Fruit fly (Drosophila melanogaster): ENCODE measurements around the gene SdicA.

SdicA gene

DNA sequence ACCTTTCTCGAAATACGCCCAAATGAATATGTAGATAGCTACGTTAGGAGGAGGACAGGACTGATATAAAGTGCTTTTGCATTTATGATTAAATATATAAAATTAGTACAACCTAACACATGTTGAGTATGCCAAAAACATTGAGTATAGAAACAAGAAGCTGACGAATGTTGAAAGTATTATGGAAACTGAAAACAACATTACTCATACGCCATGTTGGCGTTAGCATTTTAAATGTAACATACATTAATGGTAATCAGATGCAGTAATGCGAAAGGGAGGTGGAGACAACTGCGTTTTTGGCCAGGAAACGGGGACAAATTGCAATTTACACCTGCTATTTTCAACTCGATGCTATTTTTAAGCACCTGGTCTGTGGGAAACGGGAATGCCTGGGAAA is 43.2 kb downstream of the SdicA start:
- no peak for TF ChIP-seq CG14711 (tag; optimal IDR thresholded peaks at IDR 0.05)
- TF ChIP-seq CG5204 (GFP tag; optimal IDR thresholded peaks at IDR 0.05) = no peak
- TF ChIP-seq bab1 (GFP tag; optimal IDR thresholded peaks at IDR 0.05) = no peak
- no peak for TF ChIP-seq cnc (optimal IDR thresholded peaks at IDR 0.05)
- no peak for TF ChIP-seq cic (GFP tag; optimal IDR thresholded peaks at IDR 0.05)
- no peak for TF ChIP-seq Hr96 (GFP tag; optimal IDR thresholded peaks at IDR 0.05)
- no peak for TF ChIP-seq CG33017 (tag; optimal IDR thresholded peaks at IDR 0.05)
- no peak for TF ChIP-seq Mnt (GFP tag; optimal IDR thresholded peaks at IDR 0.05)
- no peak for TF ChIP-seq toe (GFP tag; optimal IDR thresholded peaks at IDR 0.05)
- no peak for TF ChIP-seq kay (GFP tag; ENCODE audit: borderline replicate concordance)
- no peak for TF ChIP-seq Clk (GFP tag; optimal IDR thresholded peaks at IDR 0.05)
- TF ChIP-seq pad (GFP tag; optimal IDR thresholded peaks at IDR 0.05) = no peak
- no peak for TF ChIP-seq CG7045 (GFP tag; optimal IDR thresholded peaks at IDR 0.05)
- no peak for TF ChIP-seq CG1620 (GFP tag; optimal IDR thresholded peaks at IDR 0.05)
- TF ChIP-seq CG11617 (GFP tag; optimal IDR thresholded peaks at IDR 0.05) = no peak
- TF ChIP-seq CG7101 (tag; optimal IDR thresholded peaks at IDR 0.05) = no peak
- no peak for TF ChIP-seq Crg-1 (GFP tag; optimal IDR thresholded peaks at IDR 0.05)
- no peak for TF ChIP-seq ovo (GFP tag; optimal IDR thresholded peaks at IDR 0.05)
- no peak for TF ChIP-seq tj (GFP tag; optimal IDR thresholded peaks at IDR 0.05)

DNA sequence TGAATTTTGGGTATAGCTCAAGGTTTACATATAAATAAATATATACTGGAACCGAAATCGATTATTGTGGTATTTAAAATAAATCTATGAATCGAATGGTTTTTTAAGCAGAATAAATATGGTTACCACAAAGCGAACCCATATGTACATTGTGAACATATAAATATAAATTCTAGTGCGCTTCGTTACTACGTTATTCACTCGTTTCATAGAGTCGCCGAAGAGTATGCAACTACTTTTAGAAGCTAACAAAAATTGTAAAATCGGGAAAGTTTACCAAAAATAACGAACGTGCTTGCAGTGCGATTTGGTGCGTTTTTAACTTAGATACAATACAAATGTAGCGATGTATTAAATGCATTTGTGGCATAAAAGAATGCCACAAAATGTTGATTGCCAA is 45.8 kb downstream of the SdicA start:
- TF ChIP-seq CG5204 (GFP tag; optimal IDR thresholded peaks at IDR 0.05) (no peak), CG11617 (GFP tag; optimal IDR thresholded peaks at IDR 0.05) (no peak), Mnt (GFP tag; optimal IDR thresholded peaks at IDR 0.05) (no peak), cnc (optimal IDR thresholded peaks at IDR 0.05) (no peak), CG7101 (tag; optimal IDR thresholded peaks at IDR 0.05) (no peak), ovo (GFP tag; optimal IDR thresholded peaks at IDR 0.05) (no peak), Hr96 (GFP tag; optimal IDR thresholded peaks at IDR 0.05) (no peak)

DNA sequence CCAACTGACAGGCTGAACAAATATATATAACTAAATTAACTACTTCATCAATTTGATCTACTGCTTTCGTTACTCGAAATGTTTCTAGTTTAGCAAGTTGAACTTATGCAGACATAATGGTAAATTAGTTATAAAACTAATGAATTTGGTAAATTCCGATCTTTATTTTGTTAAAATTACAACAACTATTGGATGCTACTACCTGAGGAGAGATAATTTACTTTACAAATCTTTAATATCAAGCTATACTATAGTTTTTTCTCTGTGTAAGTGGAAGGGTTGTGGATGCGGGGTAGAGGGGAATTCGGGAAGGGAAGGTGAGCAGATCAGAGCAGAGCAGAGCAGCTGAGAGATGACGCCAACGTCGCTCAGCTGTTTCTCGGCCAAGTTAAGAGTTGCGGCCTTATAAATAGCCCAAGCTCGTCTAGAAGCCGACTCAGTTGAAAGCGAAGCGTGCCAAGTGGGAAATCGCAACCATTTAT is 54.0 kb downstream of the SdicA start, which contains the start of gene aspr:
Gene aspr (plus strand): TSS at position 432 of the 482 bp plus-strand sequence.
- TF ChIP-seq cnc (optimal IDR thresholded peaks at IDR 0.05) = no peak
- no peak for TF ChIP-seq CG33017 (tag; optimal IDR thresholded peaks at IDR 0.05)
- TF ChIP-seq CG12768 (GFP tag; optimal IDR thresholded peaks at IDR 0.05) = no peak
- no peak for TF ChIP-seq CG7101 (tag; optimal IDR thresholded peaks at IDR 0.05)
- TF ChIP-seq CG14711 (tag; optimal IDR thresholded peaks at IDR 0.05) = no peak
- TF ChIP-seq pad (GFP tag; optimal IDR thresholded peaks at IDR 0.05) = no peak
- TF ChIP-seq Clk (GFP tag; optimal IDR thresholded peaks at IDR 0.05) = no peak
- TF ChIP-seq kay (GFP tag; ENCODE audit: borderline replicate concordance) = no peak
- no peak for TF ChIP-seq ovo (GFP tag; optimal IDR thresholded peaks at IDR 0.05)
- no peak for TF ChIP-seq CG7045 (GFP tag; optimal IDR thresholded peaks at IDR 0.05)
- TF ChIP-seq toe (GFP tag; optimal IDR thresholded peaks at IDR 0.05) = no peak
- TF ChIP-seq bab1 (GFP tag; optimal IDR thresholded peaks at IDR 0.05) = no peak
- no peak for TF ChIP-seq Hr96 (GFP tag; optimal IDR thresholded peaks at IDR 0.05)
- TF ChIP-seq CG11617 (GFP tag; optimal IDR thresholded peaks at IDR 0.05) = no peak
- no peak for TF ChIP-seq tj (GFP tag; optimal IDR thresholded peaks at IDR 0.05)
- no peak for TF ChIP-seq cic (GFP tag; optimal IDR thresholded peaks at IDR 0.05)
- no peak for TF ChIP-seq Crg-1 (GFP tag; optimal IDR thresholded peaks at IDR 0.05)
- TF ChIP-seq CG1620 (GFP tag; optimal IDR thresholded peaks at IDR 0.05) = no peak
- TF ChIP-seq Mnt (GFP tag; optimal IDR thresholded peaks at IDR 0.05) = no peak
- TF ChIP-seq CG5204 (GFP tag; optimal IDR thresholded peaks at IDR 0.05) = no peak
